Worm (Caenorhabditis elegans): ENCODE results near the gene tat-3.
A peak's percentile ranks its signal among the peaks of the same experiment; 100 is the strongest.

ce11 chrIII:10720170-10720569 is 10.3 kb downstream of the tat-3 start:
- TF ChIP-seq unc-62 (GFP tag; optimal IDR thresholded peaks at IDR 0.05) (peak; percentile 53), sptf-1 (tag; optimal IDR thresholded peaks at IDR 0.05) (no peak), lsy-2 (tag; optimal IDR thresholded peaks at IDR 0.05) (peak; percentile 40), pha-4 (tag; optimal IDR thresholded peaks at IDR 0.05) (peak; percentile 61), ces-1 (GFP tag; optimal IDR thresholded peaks at IDR 0.05) (peak; percentile 76), nhr-237 (tag; optimal IDR thresholded peaks at IDR 0.05) (peak; percentile 29), nhr-12 (tag; optimal IDR thresholded peaks at IDR 0.05) (no peak), mep-1 (tag; optimal IDR thresholded peaks at IDR 0.05) (peak; percentile 84)
